Fruit fly (Drosophila melanogaster): ENCODE measurements around the gene Pop1.

Gene Pop1

DNA sequence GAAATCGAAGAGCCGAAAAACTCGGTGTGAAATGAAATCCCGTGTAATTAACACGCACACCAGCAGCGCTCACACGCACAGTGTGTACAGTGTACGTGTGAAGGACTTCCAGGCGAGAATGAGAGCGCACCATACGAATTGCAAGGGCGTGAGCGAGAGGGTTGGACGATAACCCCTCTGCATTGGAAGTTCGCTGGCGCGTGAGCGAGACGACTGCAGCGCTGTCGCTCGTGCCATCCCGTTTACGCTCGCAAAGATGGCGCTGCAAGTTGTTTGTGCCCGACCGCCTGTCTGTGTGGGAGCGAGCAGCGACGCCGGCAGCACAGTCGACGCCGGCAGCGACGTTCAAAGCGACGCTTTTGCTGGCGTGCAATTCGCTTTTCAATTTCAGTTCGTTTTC is 28.6 kb upstream of the Pop1 start, which contains the start of gene Vsx1 (continued):
- TF ChIP-seq Scr (GFP tag; IDR thresholded peaks at IDR 0.05; ENCODE audit: partially characterized antibody) (no peak), Hr3 (GFP tag; optimal IDR thresholded peaks at IDR 0.05) (no peak), danr (GFP tag; IDR thresholded peaks at IDR 0.05) (no peak), Bdp1 (GFP tag; optimal IDR thresholded peaks at IDR 0.05) (no peak), CG6689 (GFP tag; IDR thresholded peaks at IDR 0.05) (no peak), CG5953 (GFP tag; IDR thresholded peaks at IDR 0.05) (no peak), mirr (GFP tag; optimal IDR thresholded peaks at IDR 0.05) (no peak), Bteb2 (GFP tag; optimal IDR thresholded peaks at IDR 0.05) (no peak), CG15011 (GFP tag; optimal IDR thresholded peaks at IDR 0.05) (no peak), Atf6 (GFP tag; IDR thresholded peaks at IDR 0.05) (no peak), Sox100B (GFP tag; optimal IDR thresholded peaks at IDR 0.05) (no peak), sens-2 (GFP tag; IDR thresholded peaks at IDR 0.05) (no peak), hkb (optimal IDR thresholded peaks at IDR 0.05) (no peak), hkb (GFP tag; IDR thresholded peaks at IDR 0.05) (peak; percentile 38; the same call in 1 of the 2 replicates), CG18262 (tag; optimal IDR thresholded peaks at IDR 0.05) (no peak), pan (optimal IDR thresholded peaks at IDR 0.05) (no peak), pan (GFP tag; optimal IDR thresholded peaks at IDR 0.05 in 1 of 2, IDR thresholded peaks at IDR 0.05 in 1 of 2) (no peak), CG5180 (GFP tag; optimal IDR thresholded peaks at IDR 0.05) (no peak), Dad (GFP tag; optimal IDR thresholded peaks at IDR 0.05) (no peak), CG11085 (GFP tag; IDR thresholded peaks at IDR 0.05) (no peak), Mrtf (GFP tag; IDR thresholded peaks at IDR 0.05) (no peak), CG17829 (tag; optimal IDR thresholded peaks at IDR 0.05) (no peak), twi (tag; optimal IDR thresholded peaks at IDR 0.05) (peak; percentile 27), HmgZ (tag; optimal IDR thresholded peaks at IDR 0.05) (no peak), Oaz (GFP tag; IDR thresholded peaks at IDR 0.05) (no peak), exex (tag; optimal IDR thresholded peaks at IDR 0.05) (no peak), Doc3 (GFP tag; IDR thresholded peaks at IDR 0.05; ENCODE audit: partially characterized antibody) (no peak), bab2 (GFP tag; optimal IDR thresholded peaks at IDR 0.05) (no peak), CG33213 (GFP tag; optimal IDR thresholded peaks at IDR 0.05) (no peak), Oli (tag; optimal IDR thresholded peaks at IDR 0.05) (no peak), CG7786 (GFP tag; optimal IDR thresholded peaks at IDR 0.05) (no peak), CTCF (GFP tag; optimal IDR thresholded peaks at IDR 0.05) (no peak), CG31441 (GFP tag; IDR thresholded peaks at IDR 0.05) (no peak), CG12942 (GFP tag; optimal IDR thresholded peaks at IDR 0.05) (no peak), ERR (GFP tag; optimal IDR thresholded peaks at IDR 0.05) (no peak), dm (GFP tag; optimal IDR thresholded peaks at IDR 0.05) (no peak), CG7928 (GFP tag; optimal IDR thresholded peaks at IDR 0.05) (no peak), CG2678 (tag; optimal IDR thresholded peaks at IDR 0.05) (no peak), CG30431 (GFP tag; optimal IDR thresholded peaks at IDR 0.05) (no peak), CG4707 (GFP tag; optimal IDR thresholded peaks at IDR 0.05) (no peak), E2f2 (GFP tag; IDR thresholded peaks at IDR 0.05) (no peak), CG9817 (tag; optimal IDR thresholded peaks at IDR 0.05) (no peak), trh (GFP tag; optimal IDR thresholded peaks at IDR 0.05) (no peak), CG34224 (GFP tag; IDR thresholded peaks at IDR 0.05; ENCODE audit: partially characterized antibody) (no peak), bowl (GFP tag; IDR thresholded peaks at IDR 0.05) (no peak), CG9797 (GFP tag; optimal IDR thresholded peaks at IDR 0.05) (no peak), CG3407 (GFP tag; optimal IDR thresholded peaks at IDR 0.05) (no peak), Aef1 (GFP tag; IDR thresholded peaks at IDR 0.05) (peak; percentile 20; the same call in 1 of the 3 replicates), zen2 (GFP tag; IDR thresholded peaks at IDR 0.05; ENCODE audit: partially characterized antibody) (no peak), BtbVII (GFP tag; optimal IDR thresholded peaks at IDR 0.05) (no peak), CG43689 (GFP tag; IDR thresholded peaks at IDR 0.05) (no peak), CG14014 (GFP tag; IDR thresholded peaks at IDR 0.05) (no peak), vvl (GFP tag; IDR thresholded peaks at IDR 0.05) (0 out of 2 replicates have a peak, but pooled peaks have one; percentile 14), CG4854 (GFP tag; optimal IDR thresholded peaks at IDR 0.05) (no peak)
